Worm (Caenorhabditis elegans): Measurements from ENCODE around the gene lips-2.
"Not testable (repeated sequence)": the region's sequence is repeated elsewhere in the genome, so short reads cannot be mapped to it uniquely, and the experiment has no call there.

The lips-2 gene

ce11 chrX:12308045-12308499, 22.5 kb downstream of the lips-2 start, which contains the start of gene F17A2.16:
TSS of gene F17A2.16 (plus strand) at chrX:12308449.
- TF ChIP-seq daf-12, fkh-2, fos-1 (tag; optimal IDR thresholded peaks at IDR 0.05): not testable (repeated sequence)

DNA sequence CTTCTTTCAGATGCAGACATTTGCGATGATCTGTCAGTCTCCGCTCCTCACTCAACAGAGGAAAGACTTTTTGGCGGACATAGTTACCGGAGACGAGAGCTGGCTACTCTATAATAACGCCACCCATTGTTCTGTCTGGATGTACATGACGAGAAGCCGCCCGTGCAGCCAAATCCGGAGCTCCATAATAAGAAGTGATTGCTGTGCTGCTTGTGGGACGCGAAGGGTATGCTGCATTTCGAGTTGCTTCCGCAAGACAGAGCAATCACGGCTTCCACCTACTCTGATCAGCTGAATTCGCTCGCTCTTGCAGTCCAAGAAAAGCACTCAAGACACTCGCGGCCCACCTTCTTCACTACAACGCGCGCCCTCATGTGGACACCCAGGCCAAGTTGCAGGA, 28.2 kb downstream of the lips-2 start:
- no peak for TF ChIP-seq nhr-23 (tag; optimal IDR thresholded peaks at IDR 0.05)
- no peak for TF ChIP-seq lin-39 (tag; optimal IDR thresholded peaks at IDR 0.05)
- no peak for TF ChIP-seq skn-1 (tag; optimal IDR thresholded peaks at IDR 0.05)
- no peak for TF ChIP-seq fkh-2 (tag; optimal IDR thresholded peaks at IDR 0.05)
- no peak for TF ChIP-seq hmg-11 (tag; optimal IDR thresholded peaks at IDR 0.05)
- no peak for TF ChIP-seq fkh-10 (GFP tag; optimal IDR thresholded peaks at IDR 0.05)
- no peak for TF ChIP-seq eor-1 (tag; optimal IDR thresholded peaks at IDR 0.05)
- TF ChIP-seq nfya-1 (tag; optimal IDR thresholded peaks at IDR 0.05; ENCODE audit: insufficient read depth): no peak
- TF ChIP-seq ama-1 (optimal IDR thresholded peaks at IDR 0.05): no peak

ce11 chrX:12314395-12314794, 28.8 kb downstream of the lips-2 start:
- TF ChIP-seq eor-1 (tag; optimal IDR thresholded peaks at IDR 0.05) (no peak), sea-2 (GFP tag; optimal IDR thresholded peaks at IDR 0.05) (no peak), unc-39 (tag; optimal IDR thresholded peaks at IDR 0.05) (no peak), nhr-23 (tag; optimal IDR thresholded peaks at IDR 0.05) (no peak), jun-1 (tag; optimal IDR thresholded peaks at IDR 0.05) (no peak), ceh-9 (tag; optimal IDR thresholded peaks at IDR 0.05) (no peak), lin-15B (tag; optimal IDR thresholded peaks at IDR 0.05) (no peak), nhr-25 (tag; optimal IDR thresholded peaks at IDR 0.05) (no peak), ceh-16 (tag; optimal IDR thresholded peaks at IDR 0.05) (no peak), nhr-11 (tag; optimal IDR thresholded peaks at IDR 0.05) (no peak)

DNA sequence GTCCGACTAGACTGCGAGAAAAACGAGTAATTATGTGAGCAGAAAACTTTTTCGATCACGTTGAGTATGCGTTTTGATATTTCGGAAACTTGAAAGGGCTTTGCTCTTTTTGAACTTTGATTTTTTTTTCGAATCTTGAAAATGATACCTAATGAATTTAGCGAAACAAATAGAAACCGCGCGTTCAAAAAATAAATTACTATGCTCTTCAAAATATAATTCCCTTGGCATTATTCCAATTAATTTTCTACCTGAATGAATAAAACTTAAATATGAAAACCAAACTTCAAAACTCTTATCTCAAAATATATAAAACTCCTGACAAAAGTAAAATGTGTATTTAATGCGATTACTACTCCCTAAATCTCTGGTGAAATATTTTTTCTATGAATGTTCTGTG, 29.7 kb downstream of the lips-2 start, which contains the start of gene xtr-2:
Gene xtr-2, plus strand, starts transcription at position 301 of the 400 bp plus-strand sequence.
- no peak for TF ChIP-seq lin-39 (tag; optimal IDR thresholded peaks at IDR 0.05)
- TF ChIP-seq nfya-1 (tag; optimal IDR thresholded peaks at IDR 0.05; ENCODE audit: insufficient read depth): no peak
- no peak for TF ChIP-seq nhr-237 (tag; optimal IDR thresholded peaks at IDR 0.05)

ce11 chrX:12317560-12317959, 32.0 kb downstream of the lips-2 start:
- TF ChIP-seq jun-1 (tag; optimal IDR thresholded peaks at IDR 0.05) (no peak), fkh-2 (tag; optimal IDR thresholded peaks at IDR 0.05) (no peak), elt-3 (tag; optimal IDR thresholded peaks at IDR 0.05) (no peak), fos-1 (tag; optimal IDR thresholded peaks at IDR 0.05) (no peak), nhr-67 (tag; optimal IDR thresholded peaks at IDR 0.05) (no peak), ceh-28 (tag; optimal IDR thresholded peaks at IDR 0.05) (no peak), nhr-25 (tag; optimal IDR thresholded peaks at IDR 0.05) (no peak)

ce11 chrX:12320737-12321136, 35.1 kb downstream of the lips-2 start, which contains the start of gene ceh-40:
TSS of gene ceh-40 (minus strand) at chrX:12320777.
- TF ChIP-seq nfya-1 (tag; optimal IDR thresholded peaks at IDR 0.05; ENCODE audit: insufficient read depth): no peak

DNA sequence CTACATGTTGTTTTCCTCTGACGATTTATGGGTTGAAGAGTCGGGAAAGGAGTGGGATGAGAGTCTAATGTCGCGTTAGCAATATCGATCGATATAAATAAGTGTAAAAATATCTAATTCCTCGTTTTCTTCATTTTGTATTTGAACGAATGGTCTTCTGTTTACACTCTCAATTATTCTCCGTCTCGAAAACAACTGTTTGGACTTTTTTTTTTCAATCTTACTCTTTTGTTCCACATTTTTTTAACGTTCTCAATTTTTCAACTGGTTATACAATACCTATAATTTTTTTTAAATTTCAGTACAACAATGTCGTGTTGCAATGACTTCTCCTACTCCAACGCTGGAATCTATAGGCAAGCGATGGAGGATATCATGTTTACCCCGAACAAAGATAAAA, 35.8 kb downstream of the lips-2 start, which contains the start of gene F17A2.13:
Gene F17A2.13, plus strand, starts transcription at position 301 of the 400 bp plus-strand sequence.
- no peak for TF ChIP-seq nhr-77 (tag; optimal IDR thresholded peaks at IDR 0.05)

- TF ChIP-seq mml-1 (tag; optimal IDR thresholded peaks at IDR 0.05): no peak
- TF ChIP-seq egl-5 (tag; optimal IDR thresholded peaks at IDR 0.05): no peak
- no peak for TF ChIP-seq nhr-237 (tag; optimal IDR thresholded peaks at IDR 0.05)
- no peak for TF ChIP-seq lin-39 (tag; optimal IDR thresholded peaks at IDR 0.05)
- no peak for TF ChIP-seq skn-1 (tag; optimal IDR thresholded peaks at IDR 0.05)
- no peak for TF ChIP-seq tbx-2 (tag; optimal IDR thresholded peaks at IDR 0.05)
- TF ChIP-seq nhr-67 (tag; optimal IDR thresholded peaks at IDR 0.05): no peak
These were observed 37.8 kb downstream of the lips-2 start, which contains the start of gene srd-40 for ce11 chrX:12323439-12323838. TSS of gene srd-40 (plus strand) at chrX:12323739.

Measured in whole organism, L3 larva.